Fruit fly (Drosophila melanogaster) whole organism, wandering third instar larva: ENCODE measurements around the gene MEP-1.
A peak's percentile ranks its signal among the peaks of the same experiment; 100 is the strongest.

Experiments
- Abd-B ChIP-seq: fragments of >200 bp; optimal IDR thresholded peaks from 2 replicates; lab custom pipeline; 2017; ENCODE audit warnings: missing biosample characterization, missing genetic modification characterization
- CG32264 ChIP-seq: fragments of 200-800 bp; sonication (Bioruptor generic); optimal IDR thresholded peaks from 2 replicates; lab custom pipeline; 2016; ENCODE audit warnings: missing biosample characterization, missing genetic modification characterization
- CG9705 ChIP-seq: fragments of 200-800 bp; sonication (Bioruptor generic); optimal IDR thresholded peaks from 2 replicates; lab custom pipeline; 2018; ENCODE audit warnings: missing biosample characterization, mild to moderate bottlenecking, missing genetic modification characterization
- CrebA ChIP-seq: fragments of 200-800 bp; sonication (Bioruptor generic); optimal IDR thresholded peaks from 2 replicates; lab custom pipeline; 2016; ENCODE audit warnings: missing biosample characterization, mild to moderate bottlenecking, missing genetic modification characterization, borderline replicate concordance
- Dfd ChIP-seq: fragments of >200 bp; optimal IDR thresholded peaks from 2 replicates; lab custom pipeline; 2017; ENCODE audit warnings: missing biosample characterization, missing genetic modification characterization
- Dif ChIP-seq: fragments of 200-275, 200-300 bp; sonication (Bioruptor generic); optimal IDR thresholded peaks from 2 replicates; lab custom pipeline; 2018; ENCODE audit warnings: missing biosample characterization, missing genetic modification characterization; ENCODE audit not compliant: partially characterized antibody
- GATAd ChIP-seq: sonication (Bioruptor generic); optimal IDR thresholded peaks from 2 replicates; lab custom pipeline; 2016; ENCODE audit warnings: missing biosample characterization, missing genetic modification characterization
- HLH106 ChIP-seq: fragments of 200-800 bp; optimal IDR thresholded peaks from 3 replicates; lab custom pipeline; 2019; ENCODE audit warnings: missing biosample characterization, mild to moderate bottlenecking, missing genetic modification characterization, moderate library complexity
- Hnf4 ChIP-seq: fragments of 200-800 bp; sonication (Bioruptor generic); optimal IDR thresholded peaks from 2 replicates; lab custom pipeline; 2016; ENCODE audit warnings: missing biosample characterization, mild to moderate bottlenecking, missing genetic modification characterization
- Hr78 ChIP-seq: fragments of >200 bp; optimal IDR thresholded peaks from 2 replicates; lab custom pipeline; 2017; ENCODE audit warnings: missing biosample characterization, missing genetic modification characterization
- Hr83 ChIP-seq: fragments of 200-300 bp; sonication (Bioruptor generic); optimal IDR thresholded peaks from 2 replicates; lab custom pipeline; 2016; ENCODE audit warnings: missing biosample characterization, mild to moderate bottlenecking, missing genetic modification characterization, moderate library complexity; ENCODE audit not compliant: poor library complexity, severe bottlenecking
- Jra ChIP-seq: sonication (Bioruptor generic); optimal IDR thresholded peaks from 2 replicates; lab custom pipeline; 2016; ENCODE audit warnings: missing biosample characterization, missing genetic modification characterization
- Mio ChIP-seq: sonication (Bioruptor generic); optimal IDR thresholded peaks from 2 replicates; lab custom pipeline; 2016; ENCODE audit warnings: missing biosample characterization, missing genetic modification characterization
- Myc ChIP-seq: fragments of >200 bp; optimal IDR thresholded peaks from 2 replicates; lab custom pipeline; 2017
- N ChIP-seq: fragments of >200 bp; optimal IDR thresholded peaks from 2 replicates; lab custom pipeline; 2018; ENCODE audit warnings: missing biosample characterization, missing external identifiers, missing genetic modification characterization
- OdsH ChIP-seq: fragments of 200-800 bp; sonication (Bioruptor generic); optimal IDR thresholded peaks from 2 replicates; lab custom pipeline; 2016; ENCODE audit warnings: missing biosample characterization, mild to moderate bottlenecking, missing genetic modification characterization
- Rel ChIP-seq, 2 experiments: fragments of 200-800 bp; sonication (Bioruptor generic) in 1 of 2; optimal IDR thresholded peaks; 2 replicates in 1 of 2; 3 replicates in 1 of 2; lab custom pipeline; 2016 to 2019; ENCODE audit warnings: mild to moderate bottlenecking in 2 of 2, missing biosample characterization in 2 of 2, missing genetic modification characterization in 2 of 2, moderate library complexity in 1 of 2
- Sp1 ChIP-seq: fragments of 200-800 bp; sonication (Bioruptor generic); optimal IDR thresholded peaks from 3 replicates; lab custom pipeline; 2019; ENCODE audit warnings: missing biosample characterization, mild to moderate bottlenecking, missing genetic modification characterization, moderate library complexity
- Vsx2 ChIP-seq: fragments of 200-300, 225-300 bp; sonication (Bioruptor generic); optimal IDR thresholded peaks from 2 replicates; lab custom pipeline; 2018; ENCODE audit warnings: missing biosample characterization, missing genetic modification characterization; ENCODE audit not compliant: partially characterized antibody
- br ChIP-seq: fragments of 200-800 bp; sonication (Bioruptor generic); optimal IDR thresholded peaks from 2 replicates; lab custom pipeline; 2016; ENCODE audit warnings: missing biosample characterization, missing genetic modification characterization
- brk ChIP-seq: fragments of 200-800 bp; sonication (Bioruptor generic); optimal IDR thresholded peaks from 2 replicates; lab custom pipeline; 2016; ENCODE audit warnings: missing biosample characterization, mild to moderate bottlenecking, missing genetic modification characterization
- dl ChIP-seq, 2 experiments: fragments of 175-275, 200-275 bp in 1 of 2; fragments of 200-275 bp in 1 of 2; sonication (Bioruptor generic); optimal IDR thresholded peaks; lab custom pipeline; 2018; ENCODE audit warnings: mild to moderate bottlenecking in 2 of 2, missing biosample characterization in 2 of 2, missing genetic modification characterization in 2 of 2, moderate library complexity in 2 of 2; ENCODE audit not compliant: partially characterized antibody in 2 of 2, insufficient read depth in 1 of 2
- dmrt93B ChIP-seq: fragments of 200-800 bp; sonication (Bioruptor generic); optimal IDR thresholded peaks from 2 replicates; lab custom pipeline; 2018; ENCODE audit warnings: missing biosample characterization, mild to moderate bottlenecking, missing genetic modification characterization
- dsf ChIP-seq: sonication (Bioruptor generic); optimal IDR thresholded peaks from 2 replicates; lab custom pipeline; 2016; ENCODE audit warnings: missing biosample characterization, missing genetic modification characterization, borderline replicate concordance
- ey ChIP-seq: fragments of 200-800 bp; sonication (Bioruptor generic); optimal IDR thresholded peaks from 2 replicates; lab custom pipeline; 2016; ENCODE audit warnings: missing biosample characterization, missing genetic modification characterization
- foxo ChIP-seq, 2 experiments: fragments of 200-800 bp; sonication (Bioruptor generic); optimal IDR thresholded peaks; 2 replicates in 1 of 2; 3 replicates in 1 of 2; lab custom pipeline; 2016 to 2017; ENCODE audit warnings: missing biosample characterization in 2 of 2, missing genetic modification characterization in 2 of 2
- fru ChIP-seq: fragments of 200-800 bp; sonication (Bioruptor generic); optimal IDR thresholded peaks from 3 replicates; lab custom pipeline; 2016; ENCODE audit warnings: missing biosample characterization, mild to moderate bottlenecking, missing genetic modification characterization
- h ChIP-seq: fragments of 200-800 bp; sonication (Bioruptor generic); optimal IDR thresholded peaks from 3 replicates; lab custom pipeline; 2016; ENCODE audit warnings: missing biosample characterization, mild to moderate bottlenecking, missing genetic modification characterization
- jim ChIP-seq: fragments of 175-275, 200-325 bp; sonication (Bioruptor generic); optimal IDR thresholded peaks from 2 replicates; lab custom pipeline; 2016; ENCODE audit warnings: missing biosample characterization, mild to moderate bottlenecking, missing genetic modification characterization
- lola ChIP-seq: fragments of >200 bp; optimal IDR thresholded peaks from 2 replicates; lab custom pipeline; 2017; ENCODE audit warnings: missing biosample characterization, missing genetic modification characterization
- pan ChIP-seq: fragments of >200 bp; optimal IDR thresholded peaks from 2 replicates; lab custom pipeline; 2017
- psq ChIP-seq: fragments of 200-800 bp; sonication (Bioruptor generic); optimal IDR thresholded peaks from 3 replicates; lab custom pipeline; 2017; ENCODE audit warnings: missing biosample characterization, mild to moderate bottlenecking, missing genetic modification characterization, moderate library complexity
- rgr ChIP-seq: fragments of 200-800 bp; sonication (Bioruptor generic); optimal IDR thresholded peaks from 3 replicates; lab custom pipeline; 2016; ENCODE audit warnings: missing biosample characterization, mild to moderate bottlenecking, missing genetic modification characterization
- sage ChIP-seq: fragments of 200-800 bp; sonication (Bioruptor generic); optimal IDR thresholded peaks from 2 replicates; lab custom pipeline; 2016; ENCODE audit warnings: missing biosample characterization, mild to moderate bottlenecking, missing genetic modification characterization
- sv ChIP-seq: fragments of 200-800 bp; sonication (Bioruptor generic); optimal IDR thresholded peaks from 3 replicates; lab custom pipeline; 2016; ENCODE audit warnings: missing biosample characterization, missing genetic modification characterization
- tai ChIP-seq: sonication (Bioruptor generic); optimal IDR thresholded peaks from 2 replicates; lab custom pipeline; 2016; ENCODE audit warnings: missing biosample characterization, missing genetic modification characterization
- usp ChIP-seq: fragments of >200 bp; optimal IDR thresholded peaks from 2 replicates; lab custom pipeline; 2017; ENCODE audit warnings: missing biosample characterization, missing genetic modification characterization
- woc ChIP-seq: sonication (Bioruptor generic); optimal IDR thresholded peaks from 2 replicates; lab custom pipeline; 2016; ENCODE audit warnings: missing biosample characterization, mild to moderate bottlenecking, missing genetic modification characterization

MEP-1 gene

DNA sequence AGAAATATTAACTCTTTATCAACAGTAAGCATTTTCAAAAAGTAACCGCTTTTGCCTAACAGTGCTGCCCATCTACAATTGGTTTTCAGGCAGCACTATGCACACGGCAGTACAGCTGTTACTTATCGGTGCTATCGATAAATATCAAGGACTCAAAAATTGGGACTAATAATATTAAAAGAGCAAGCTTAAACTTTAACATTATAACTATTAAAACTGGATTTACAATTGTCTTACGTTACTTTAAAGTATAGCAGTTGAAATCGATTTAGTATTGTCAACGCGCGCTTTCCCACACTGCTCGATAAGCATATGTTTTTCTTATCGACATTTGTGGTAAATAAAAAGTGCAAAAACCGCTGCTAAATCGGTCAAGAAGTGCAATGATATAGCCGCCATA, at the start of gene MEP-1, which contains the start of gene CG42245:
Gene MEP-1, plus strand, starts transcription at position 310 of the 400 bp plus-strand sequence.
Gene CG42245, plus strand, starts transcription at position 310 of the 400 bp plus-strand sequence.
- TF ChIP-seq CG9705 (GFP tag; lab: Kevin White, UChicago) (peak; percentile 16), Hr78 (no peak), jim (no peak), dmrt93B (GFP tag; lab: Kevin White, UChicago) (peak; percentile 15), woc (GFP tag; lab: Kevin White, UChicago) (no peak), Myc (lab: Kevin White, UChicago) (no peak), psq (GFP tag; lab: Kevin White, UChicago) (peak; percentile 1), Dif (GFP tag; lab: Kevin White, UChicago) (no peak), GATAd (GFP tag; lab: Kevin White, UChicago) (peak; percentile 86), dsf (peak; percentile 71), Abd-B (GFP tag; lab: Kevin White, UChicago) (no peak), N (GFP tag; lab: Kevin White, UChicago) (no peak), CG32264 (GFP tag; lab: Kevin White, UChicago) (peak; percentile 48), pan (lab: Kevin White, UChicago) (no peak), rgr (GFP tag; lab: Kevin White, UChicago) (peak; percentile 77), ey (GFP tag; lab: Kevin White, UChicago) (peak; percentile 62), Vsx2 (GFP tag; lab: Kevin White, UChicago) (no peak), br (GFP tag; lab: Kevin White, UChicago) (peak; percentile 73), Mio (peak; percentile 18), sv (peak; percentile 28), Sp1 (peak; percentile 24), sage (GFP tag; lab: Kevin White, UChicago) (peak; percentile 53), HLH106 (tag; lab: Kevin White, UChicago) (peak; percentile 35), dl (GFP tag; optimal IDR thresholded peaks at IDR 0.05; lab: Kevin White, UChicago; ENCODE audit: insufficient read depth in 1 of 2, partially characterized antibody in 2 of 2) (no peak), OdsH (peak; percentile 38), brk (GFP tag; lab: Kevin White, UChicago) (peak; percentile 88), CrebA (GFP tag; lab: Kevin White, UChicago) (no peak), Rel (GFP tag; optimal IDR thresholded peaks at IDR 0.05; lab: Kevin White, UChicago) (no peak), Rel (tag; optimal IDR thresholded peaks at IDR 0.05; lab: Kevin White, UChicago) (peak; percentile 50), Hnf4 (GFP tag; lab: Kevin White, UChicago) (peak; percentile 80), Hr83 (GFP tag; lab: Kevin White, UChicago) (peak; percentile 64), foxo (GFP tag; optimal IDR thresholded peaks at IDR 0.05; lab: Kevin White, UChicago) (peak; percentile 42 to 61), h (peak; percentile 74), lola (GFP tag; lab: Kevin White, UChicago) (no peak), Dfd (GFP tag; lab: Kevin White, UChicago) (no peak), tai (peak; percentile 80), usp (GFP tag; lab: Kevin White, UChicago) (no peak), Jra (GFP tag; lab: Kevin White, UChicago) (peak; percentile 78), fru (peak; percentile 66)
- TF ChIP-seq, all 38 proteins: peak for 24

DNA sequence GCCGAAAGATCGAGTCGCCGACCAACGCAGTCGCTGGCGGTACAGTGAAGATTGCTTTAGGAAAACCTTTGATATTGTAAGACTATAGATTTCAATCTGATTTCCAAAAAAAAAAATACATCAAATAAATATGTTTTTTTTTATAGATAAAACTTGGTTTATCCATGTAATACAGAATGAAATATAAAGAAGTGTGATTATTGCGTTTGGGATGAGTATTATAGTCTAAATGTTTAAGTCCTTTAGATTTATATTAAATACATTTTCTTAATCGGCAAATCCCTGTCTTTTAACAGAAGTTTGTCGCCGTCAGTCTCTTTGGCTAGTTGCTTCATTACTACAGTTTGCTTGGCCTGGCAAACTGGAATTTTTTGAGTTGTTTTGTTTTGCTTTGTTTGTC, 49.7 kb upstream of the MEP-1 start:
- TF ChIP-seq dsf (no peak), Myc (lab: Kevin White, UChicago) (no peak), dmrt93B (GFP tag; lab: Kevin White, UChicago) (no peak), jim (no peak), psq (GFP tag; lab: Kevin White, UChicago) (no peak), sv (no peak), Sp1 (no peak), Hnf4 (GFP tag; lab: Kevin White, UChicago) (no peak), rgr (GFP tag; lab: Kevin White, UChicago) (no peak), Hr78 (no peak), Hr83 (GFP tag; lab: Kevin White, UChicago) (no peak), woc (GFP tag; lab: Kevin White, UChicago) (no peak), pan (lab: Kevin White, UChicago) (no peak), sage (GFP tag; lab: Kevin White, UChicago) (no peak)
